Fruit fly (Drosophila melanogaster): ENCODE data around the gene brk.

brk gene

dm6 chrX:7333298-7333743 lies 25.6 kb downstream of the brk start (continued):
- TF ChIP-seq bsh (GFP tag; optimal IDR thresholded peaks at IDR 0.05): peak in 1 of 2 experiments; percentile 42
- no peak for TF ChIP-seq pan (optimal IDR thresholded peaks at IDR 0.05)
- peak in 1 of 2 experiments; percentile 54 for TF ChIP-seq pan (GFP tag; optimal IDR thresholded peaks at IDR 0.05 in 1 of 2, IDR thresholded peaks at IDR 0.05 in 1 of 2)
- TF ChIP-seq Dip3 (GFP tag; optimal IDR thresholded peaks at IDR 0.05): no peak
- TF ChIP-seq fu2 (GFP tag; optimal IDR thresholded peaks at IDR 0.05): no peak
- peak; percentile 12 for TF ChIP-seq CG8290 (GFP tag; optimal IDR thresholded peaks at IDR 0.05)
- TF ChIP-seq CG8290 (tag; optimal IDR thresholded peaks at IDR 0.05): peak; percentile 48 to 72
- TF ChIP-seq Ets65A (GFP tag): no peak
- no peak for TF ChIP-seq ash1 (GFP tag; optimal IDR thresholded peaks at IDR 0.05)
- peak; percentile 1 for TF ChIP-seq CG12659 (GFP tag; optimal IDR thresholded peaks at IDR 0.05)
- no peak for TF ChIP-seq CG43689 (GFP tag; IDR thresholded peaks at IDR 0.05)
- peak; percentile 49 for TF ChIP-seq CG2678 (tag; optimal IDR thresholded peaks at IDR 0.05)
- TF ChIP-seq Fer1 (GFP tag; optimal IDR thresholded peaks at IDR 0.05): peak; percentile 21
- TF ChIP-seq hb (GFP tag; IDR thresholded peaks at IDR 0.05; ENCODE audit: partially characterized antibody): no peak
- TF ChIP-seq CG30431 (GFP tag; optimal IDR thresholded peaks at IDR 0.05): peak; percentile 20
- TF ChIP-seq CG7556 (GFP tag; optimal IDR thresholded peaks at IDR 0.05): no peak
- peak; percentile 74 for TF ChIP-seq CG7987 (GFP tag; optimal IDR thresholded peaks at IDR 0.05)
- no peak for TF ChIP-seq D19B (GFP tag; optimal IDR thresholded peaks at IDR 0.05)
- no peak for TF ChIP-seq cato (GFP tag; optimal IDR thresholded peaks at IDR 0.05; ENCODE audit: borderline replicate concordance)
- TF ChIP-seq mirr (GFP tag; optimal IDR thresholded peaks at IDR 0.05): peak; percentile 32
- TF ChIP-seq luna (GFP tag; optimal IDR thresholded peaks at IDR 0.05): no peak
- TF ChIP-seq stc (GFP tag; IDR thresholded peaks at IDR 0.05): peak; percentile 36; the same call in 1 of the 2 replicates
- peak; percentile 28 for TF ChIP-seq Sox100B (GFP tag; optimal IDR thresholded peaks at IDR 0.05)
- TF ChIP-seq Hmr (GFP tag; optimal IDR thresholded peaks at IDR 0.05): no peak
- TF ChIP-seq da (GFP tag; optimal IDR thresholded peaks at IDR 0.05): no peak
- TF ChIP-seq jigr1 (GFP tag; IDR thresholded peaks at IDR 0.05): no peak
- TF ChIP-seq prd (optimal IDR thresholded peaks at IDR 0.05): no peak
- peak; percentile 36; the same call in 1 of the 3 replicates for TF ChIP-seq prd (GFP tag; IDR thresholded peaks at IDR 0.05)
- TF ChIP-seq sisA (GFP tag; IDR thresholded peaks at IDR 0.05): no peak
- no peak for TF ChIP-seq PHDP (tag; optimal IDR thresholded peaks at IDR 0.05)
- 0 out of 2 replicates have a peak, but pooled peaks have one; percentile 11 for TF ChIP-seq peb (GFP tag; IDR thresholded peaks at IDR 0.05)
- peak; percentile 53 for TF ChIP-seq CG5180 (GFP tag; optimal IDR thresholded peaks at IDR 0.05)
- TF ChIP-seq Deaf1 (tag; optimal IDR thresholded peaks at IDR 0.05): no peak
- TF ChIP-seq row (GFP tag; IDR thresholded peaks at IDR 0.05): no peak
- TF ChIP-seq yki (optimal IDR thresholded peaks at IDR 0.05): no peak
- TF ChIP-seq CG12769 (tag; optimal IDR thresholded peaks at IDR 0.05): peak; percentile 38
- no peak for TF ChIP-seq Oli (tag; optimal IDR thresholded peaks at IDR 0.05)
- TF ChIP-seq maf-S (GFP tag; optimal IDR thresholded peaks at IDR 0.05): peak; percentile 31
- TF ChIP-seq gro (GFP tag; optimal IDR thresholded peaks at IDR 0.05): no peak
- no peak for TF ChIP-seq ems (GFP tag; optimal IDR thresholded peaks at IDR 0.05)
- no peak for TF ChIP-seq gsb (GFP tag; IDR thresholded peaks at IDR 0.05)
- TF ChIP-seq CG9215 (GFP tag; IDR thresholded peaks at IDR 0.05): no peak
- no peak for TF ChIP-seq Xbp1 (GFP tag; optimal IDR thresholded peaks at IDR 0.05)
- peak; percentile 8 for TF ChIP-seq CG6854 (GFP tag; optimal IDR thresholded peaks at IDR 0.05)
- TF ChIP-seq kni (GFP tag; optimal IDR thresholded peaks at IDR 0.05): peak; percentile 79
- no peak for TF ChIP-seq p53 (GFP tag; optimal IDR thresholded peaks at IDR 0.05)
- TF ChIP-seq chn (GFP tag; optimal IDR thresholded peaks at IDR 0.05): no peak
- no peak for TF ChIP-seq CG15073 (GFP tag; optimal IDR thresholded peaks at IDR 0.05)
- no peak for TF ChIP-seq CG10979 (tag; optimal IDR thresholded peaks at IDR 0.05)
- TF ChIP-seq so (GFP tag; IDR thresholded peaks at IDR 0.05): 0 out of 3 replicates have a peak, but pooled peaks have one; percentile 7
- no peak for TF ChIP-seq ind (GFP tag; optimal IDR thresholded peaks at IDR 0.05)
- TF ChIP-seq ase (GFP tag; IDR thresholded peaks at IDR 0.05): no peak; the same call in 2 of the 3 replicates
- peak; percentile 31 for TF ChIP-seq grn (GFP tag; optimal IDR thresholded peaks at IDR 0.05)
